Fruit fly (Drosophila melanogaster): ENCODE measurements around the gene CG15170.

CG15170 gene

dm6 chr2L:19026491-19027197 is 36.6 kb upstream of the CG15170 start (continued):
- TF ChIP-seq fkh (GFP tag; optimal IDR thresholded peaks at IDR 0.05) (no peak), CG6792 (GFP tag; optimal IDR thresholded peaks at IDR 0.05) (peak; percentile 41), svp (GFP tag) (peak; percentile 69), CG16779 (tag; optimal IDR thresholded peaks at IDR 0.05) (peak; percentile 13), CG8632 (GFP tag; optimal IDR thresholded peaks at IDR 0.05) (peak; percentile 43), Hr4 (GFP tag; optimal IDR thresholded peaks at IDR 0.05) (peak; percentile 21), pdm3 (GFP tag; optimal IDR thresholded peaks at IDR 0.05) (peak; percentile 58), CG7368 (GFP tag; optimal IDR thresholded peaks at IDR 0.05) (no peak), esn (GFP tag; optimal IDR thresholded peaks at IDR 0.05) (peak; percentile 48), dac (GFP tag; optimal IDR thresholded peaks at IDR 0.05) (no peak), Smox (GFP tag; optimal IDR thresholded peaks at IDR 0.05) (peak; percentile 44), CG34406 (GFP tag; optimal IDR thresholded peaks at IDR 0.05) (peak; percentile 47), CG31627 (GFP tag; optimal IDR thresholded peaks at IDR 0.05) (peak; percentile 33), Hr38 (GFP tag; optimal IDR thresholded peaks at IDR 0.05) (no peak), CG8319 (GFP tag; optimal IDR thresholded peaks at IDR 0.05) (no peak), CG6854 (GFP tag; optimal IDR thresholded peaks at IDR 0.05) (no peak), Lpt (GFP tag; optimal IDR thresholded peaks at IDR 0.05) (no peak), CG10631 (GFP tag; optimal IDR thresholded peaks at IDR 0.05) (peak; percentile 44), spab (GFP tag; optimal IDR thresholded peaks at IDR 0.05) (peak; percentile 64), CG32006 (GFP tag; optimal IDR thresholded peaks at IDR 0.05) (peak; percentile 55), dsx (GFP tag; optimal IDR thresholded peaks at IDR 0.05; ENCODE audit: poor library complexity, severe bottlenecking) (peak; percentile 71), CG3032 (tag; optimal IDR thresholded peaks at IDR 0.05) (peak; percentile 70), topi (GFP tag; optimal IDR thresholded peaks at IDR 0.05) (peak; percentile 25)

dm6 chr2L:19024744-19025059 is 34.7 kb upstream of the CG15170 start:
- TF ChIP-seq ss (GFP tag; optimal IDR thresholded peaks at IDR 0.05) (peak in 1 of 2 experiments; percentile 9), cyc (GFP tag; optimal IDR thresholded peaks at IDR 0.05) (no peak), CG11902 (GFP tag; optimal IDR thresholded peaks at IDR 0.05) (no peak), fkh (GFP tag; optimal IDR thresholded peaks at IDR 0.05) (no peak), Ets96B (tag; optimal IDR thresholded peaks at IDR 0.05) (no peak), CG6163 (GFP tag; IDR thresholded peaks at IDR 0.05) (no peak), CG6854 (GFP tag; optimal IDR thresholded peaks at IDR 0.05) (no peak), Eip75B (GFP tag; optimal IDR thresholded peaks at IDR 0.05) (no peak), lz (GFP tag; optimal IDR thresholded peaks at IDR 0.05) (no peak), CG16779 (tag; optimal IDR thresholded peaks at IDR 0.05) (no peak), CG31627 (GFP tag; optimal IDR thresholded peaks at IDR 0.05) (no peak), CG6792 (GFP tag; optimal IDR thresholded peaks at IDR 0.05) (no peak), Lpt (GFP tag; optimal IDR thresholded peaks at IDR 0.05) (no peak), acj6 (GFP tag; optimal IDR thresholded peaks at IDR 0.05) (no peak), CG15336 (GFP tag; IDR thresholded peaks at IDR 0.05) (no peak), dsx (GFP tag; optimal IDR thresholded peaks at IDR 0.05; ENCODE audit: poor library complexity, severe bottlenecking) (peak; percentile 6), eg (GFP tag; IDR thresholded peaks at IDR 0.05) (no peak)

- TF ChIP-seq Sox102F (GFP tag; optimal IDR thresholded peaks at IDR 0.05) (peak; percentile 22), esn (GFP tag; optimal IDR thresholded peaks at IDR 0.05) (peak; percentile 62), CG8319 (GFP tag; optimal IDR thresholded peaks at IDR 0.05) (peak; percentile 37), CG7368 (GFP tag; optimal IDR thresholded peaks at IDR 0.05) (no peak), CG11294 (GFP tag; IDR thresholded peaks at IDR 0.05) (no peak; the same call in 1 of the 2 replicates), Blimp-1 (GFP tag; optimal IDR thresholded peaks at IDR 0.05) (peak; percentile 30), acj6 (GFP tag; optimal IDR thresholded peaks at IDR 0.05) (peak; percentile 56), eg (GFP tag; IDR thresholded peaks at IDR 0.05) (no peak), lz (GFP tag; optimal IDR thresholded peaks at IDR 0.05) (peak; percentile 52), CG6808 (GFP tag; optimal IDR thresholded peaks at IDR 0.05) (peak; percentile 75), CG11762 (GFP tag; optimal IDR thresholded peaks at IDR 0.05; ENCODE audit: insufficient read depth) (peak; percentile 8), CG3919 (GFP tag; optimal IDR thresholded peaks at IDR 0.05) (peak; percentile 54), CG8119 (GFP tag; IDR thresholded peaks at IDR 0.05) (peak; percentile 57; the same call in 2 of the 3 replicates), Eip93F (GFP tag; optimal IDR thresholded peaks at IDR 0.05) (no peak), pdm3 (GFP tag; optimal IDR thresholded peaks at IDR 0.05) (peak; percentile 46), CG1621 (tag; optimal IDR thresholded peaks at IDR 0.05) (peak; percentile 61), fd59A (GFP tag; optimal IDR thresholded peaks at IDR 0.05) (peak; percentile 49), CG32006 (GFP tag; optimal IDR thresholded peaks at IDR 0.05) (peak; percentile 70), CG10669 (GFP tag; optimal IDR thresholded peaks at IDR 0.05) (peak; percentile 77), Eip75B (GFP tag; optimal IDR thresholded peaks at IDR 0.05) (peak; percentile 53), CG8632 (GFP tag; optimal IDR thresholded peaks at IDR 0.05) (peak; percentile 62)
Observed at dm6 chr2L:19023972-19024743, 34.1 kb upstream of the CG15170 start.

Data from whole organism, prepupa.